Fruit fly (Drosophila melanogaster) whole organism: ENCODE data around the gene Tengl3.

Source experiments
- CG8478 ChIP-seq: fragments of >200 bp; optimal IDR thresholded peaks from 2 replicates; lab custom pipeline; 2018; ENCODE audit warnings: inconsistent platforms
- Dll ChIP-seq: fragments of >200 bp; optimal IDR thresholded peaks from 2 replicates; lab custom pipeline; 2017
- EcR ChIP-seq, 2 experiments: fragments of >200 bp; optimal IDR thresholded peaks; 2 replicates each; lab custom pipeline; 2017; ENCODE audit warnings: missing biosample characterization in 2 of 2, missing genetic modification characterization in 2 of 2, missing genetic modification reagents in 2 of 2
- pan ChIP-seq: fragments of >200 bp; optimal IDR thresholded peaks from 2 replicates; lab custom pipeline; 2017
- psq ChIP-seq: fragments of >200 bp; optimal IDR thresholded peaks from 2 replicates; lab custom pipeline; 2017
- usp ChIP-seq: fragments of >200 bp; optimal IDR thresholded peaks from 2 replicates; lab custom pipeline; 2017; ENCODE audit warnings: missing biosample characterization, missing genetic modification characterization, mixed read lengths

Tengl3 gene

dm6 chr2L:2200136-2201036, 37.7 kb downstream of the Tengl3 start:
- TF ChIP-seq pan (lab: Kevin White, UChicago) (no peak), EcR (GFP tag; optimal IDR thresholded peaks at IDR 0.05; lab: Kevin White, UChicago) (peak; percentile 100)

dm6 chr2L:2199433-2199796, 38.6 kb downstream of the Tengl3 start:
- TF ChIP-seq pan (lab: Kevin White, UChicago) (no peak), Dll (no peak), psq (lab: Kevin White, UChicago) (no peak), CG8478 (lab: Kevin White, UChicago) (no peak), EcR (GFP tag; optimal IDR thresholded peaks at IDR 0.05; lab: Kevin White, UChicago) (no peak), usp (GFP tag; lab: Kevin White, UChicago) (no peak)

- peak; percentile 65 to 90 for TF ChIP-seq EcR (GFP tag; optimal IDR thresholded peaks at IDR 0.05; lab: Kevin White, UChicago)
- TF ChIP-seq pan (lab: Kevin White, UChicago) = no peak
- TF ChIP-seq CG8478 (lab: Kevin White, UChicago) = peak; percentile 21
- TF ChIP-seq psq (lab: Kevin White, UChicago) = no peak
These were observed 39.2 kb downstream of the Tengl3 start for dm6 chr2L:2198613-2199432.

dm6 chr2L:2198119-2198494, 39.9 kb downstream of the Tengl3 start:
- TF ChIP-seq usp (GFP tag; lab: Kevin White, UChicago) (no peak), Dll (no peak), CG8478 (lab: Kevin White, UChicago) (no peak), psq (lab: Kevin White, UChicago) (no peak), EcR (GFP tag; optimal IDR thresholded peaks at IDR 0.05; lab: Kevin White, UChicago) (no peak), pan (lab: Kevin White, UChicago) (no peak)

dm6 chr2L:2197475-2198118, 40.5 kb downstream of the Tengl3 start, which contains the start of gene COX7AL2:
TSS of gene COX7AL2 (minus strand) at chr2L:2197912.
- TF ChIP-seq Dll (no peak), EcR (GFP tag; optimal IDR thresholded peaks at IDR 0.05; lab: Kevin White, UChicago) (peak in 1 of 2 experiments; percentile 89)

- TF ChIP-seq CG8478 (lab: Kevin White, UChicago) = peak; percentile 33
- no peak for TF ChIP-seq psq (lab: Kevin White, UChicago)
- peak; percentile 87 for TF ChIP-seq Dll
- no peak for TF ChIP-seq pan (lab: Kevin White, UChicago)
- TF ChIP-seq EcR (GFP tag; optimal IDR thresholded peaks at IDR 0.05; lab: Kevin White, UChicago) = peak; percentile 100
- no peak for TF ChIP-seq usp (GFP tag; lab: Kevin White, UChicago)
These were observed 41.2 kb downstream of the Tengl3 start for dm6 chr2L:2196590-2197474.

- TF ChIP-seq usp (GFP tag; lab: Kevin White, UChicago) (no peak), CG8478 (lab: Kevin White, UChicago) (no peak), Dll (no peak), psq (lab: Kevin White, UChicago) (no peak)
These were observed 42.7 kb downstream of the Tengl3 start for dm6 chr2L:2195328-2195727.

dm6 chr2L:2194305-2194828, 43.7 kb downstream of the Tengl3 start:
- TF ChIP-seq EcR (GFP tag; optimal IDR thresholded peaks at IDR 0.05; lab: Kevin White, UChicago) (peak in 1 of 2 experiments; percentile 31), psq (lab: Kevin White, UChicago) (no peak), usp (GFP tag; lab: Kevin White, UChicago) (no peak)

dm6 chr2L:2193357-2193780, 44.7 kb downstream of the Tengl3 start:
- TF ChIP-seq Dll (peak; percentile 38), EcR (GFP tag; optimal IDR thresholded peaks at IDR 0.05; lab: Kevin White, UChicago) (peak; percentile 25 to 69), psq (lab: Kevin White, UChicago) (no peak), usp (GFP tag; lab: Kevin White, UChicago) (no peak), pan (lab: Kevin White, UChicago) (no peak), CG8478 (lab: Kevin White, UChicago) (peak; percentile 50)

dm6 chr2L:2192123-2192601, 45.9 kb downstream of the Tengl3 start, which contains the start of gene CG10874:
TSS of gene CG10874 (minus strand) at chr2L:2192386.
- TF ChIP-seq pan (lab: Kevin White, UChicago) = no peak
- no peak for TF ChIP-seq usp (GFP tag; lab: Kevin White, UChicago)
- no peak for TF ChIP-seq Dll
- no peak for TF ChIP-seq psq (lab: Kevin White, UChicago)
